Worm (Caenorhabditis elegans): ENCODE results near the gene M117.4.

DNA sequence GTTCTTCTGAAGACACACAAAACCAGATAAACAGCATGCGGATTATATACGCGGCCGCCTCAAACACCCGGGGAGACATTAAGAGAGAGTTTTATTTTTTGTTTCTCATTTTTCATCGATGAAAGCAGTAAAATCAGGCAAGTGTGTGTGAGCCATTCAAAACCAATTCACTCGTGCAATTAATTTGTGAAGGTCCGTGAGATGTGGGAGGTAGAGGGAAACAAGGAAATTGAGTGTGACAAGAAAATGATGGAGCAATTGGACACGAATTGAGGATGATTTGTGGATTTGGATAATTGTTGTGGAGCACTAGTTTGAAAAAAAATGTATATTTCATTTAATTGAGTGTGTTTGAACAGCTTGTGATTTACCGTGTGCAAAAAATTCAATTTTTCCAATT lies 45.6 kb downstream of the M117.4 start:
- TF ChIP-seq nhr-237 (tag; optimal IDR thresholded peaks at IDR 0.05) (no peak), ama-1 (optimal IDR thresholded peaks at IDR 0.05) (no peak), ceh-16 (tag; optimal IDR thresholded peaks at IDR 0.05) (no peak), nhr-77 (tag; optimal IDR thresholded peaks at IDR 0.05) (no peak), lin-15B (tag; optimal IDR thresholded peaks at IDR 0.05) (no peak)

All from whole organism, L3 larva.